Fruit fly (Drosophila melanogaster) ovary, adult (tissue): Measurements from ENCODE around the gene chrb.
A peak's percentile ranks its signal among the peaks of the same experiment; 100 is the strongest.

Experiments used
- CG17801 ChIP-seq: fragments of 200-800 bp; optimal IDR thresholded peaks from 2 replicates; lab custom pipeline; 2019; ENCODE audit warnings: missing biosample characterization, mild to moderate bottlenecking, missing genetic modification characterization, moderate library complexity; ENCODE audit not compliant: partially characterized antibody

chrb gene

dm6 chr3L:11529707-11530106, 42.4 kb downstream of the chrb start:
- TF ChIP-seq CG17801: no peak

dm6 chr3L:11530370-11530769, 43.0 kb downstream of the chrb start:
- no peak for TF ChIP-seq CG17801

dm6 chr3L:11531300-11531699, 44.0 kb downstream of the chrb start:
- TF ChIP-seq CG17801: no peak

dm6 chr3L:11531994-11532732, 44.8 kb downstream of the chrb start:
- TF ChIP-seq CG17801: no peak

- TF ChIP-seq CG17801: no peak
Observed at dm6 chr3L:11533704-11534319, 46.5 kb downstream of the chrb start.

dm6 chr3L:11534391-11535246, 47.3 kb downstream of the chrb start:
- peak; percentile 21 for TF ChIP-seq CG17801

dm6 chr3L:11536132-11536531, 48.8 kb downstream of the chrb start:
- no peak for TF ChIP-seq CG17801

- no peak for TF ChIP-seq CG17801
Observed at dm6 chr3L:11536767-11537419, 49.5 kb downstream of the chrb start.

dm6 chr3L:11539511-11540329, 52.4 kb downstream of the chrb start:
- no peak for TF ChIP-seq CG17801

- TF ChIP-seq CG17801: no peak
Observed at dm6 chr3L:11540330-11540702, 53.0 kb downstream of the chrb start.

dm6 chr3L:11542437-11542836, 55.1 kb downstream of the chrb start:
- TF ChIP-seq CG17801: no peak

dm6 chr3L:11542948-11543347, 55.6 kb downstream of the chrb start:
- TF ChIP-seq CG17801: no peak

- no peak for TF ChIP-seq CG17801
Observed at dm6 chr3L:11543681-11544299, 56.4 kb downstream of the chrb start.

dm6 chr3L:11547302-11547994, 60.1 kb downstream of the chrb start:
- peak; percentile 84 for TF ChIP-seq CG17801

- no peak for TF ChIP-seq CG17801
Observed at dm6 chr3L:11548009-11548408, 60.7 kb downstream of the chrb start.
